Fruit fly (Drosophila melanogaster) whole organism, prepupa: ENCODE data around the gene NimB3.

Experiments
- CG11762 ChIP-seq: fragments of 200-800 bp; sonication (Bioruptor generic); optimal IDR thresholded peaks from 3 replicates; lab custom pipeline; 2016; ENCODE audit warnings: missing biosample characterization, missing genetic modification characterization; ENCODE audit not compliant: insufficient read depth
- CG15336 ChIP-seq: fragments of 200-800 bp; sonication (Bioruptor generic); IDR thresholded peaks from 2 replicates; pipeline ENCODE4 v1.3.6; 2022; ENCODE audit warnings: missing biosample characterization, missing genetic modification characterization
- CG1621 ChIP-seq: fragments of 200-800 bp; sonication (Bioruptor generic); optimal IDR thresholded peaks from 3 replicates; lab custom pipeline; 2018; ENCODE audit warnings: missing biosample characterization, mild to moderate bottlenecking, missing genetic modification characterization
- CG3032 ChIP-seq: fragments of 200-800 bp; optimal IDR thresholded peaks from 2 replicates; lab custom pipeline; 2019; ENCODE audit warnings: missing biosample characterization, mild to moderate bottlenecking, missing genetic modification characterization, moderate library complexity
- CG31627 ChIP-seq: fragments of 200-800 bp; sonication (Bioruptor generic); optimal IDR thresholded peaks from 3 replicates; lab custom pipeline; 2016; ENCODE audit warnings: missing biosample characterization, missing genetic modification characterization
- CG8119 ChIP-seq: fragments of 200-800 bp; sonication (Bioruptor generic); IDR thresholded peaks from 3 replicates; pipeline ENCODE4 v1.3.6; 2022; ENCODE audit warnings: missing biosample characterization, missing genetic modification characterization
- CG9139 ChIP-seq: fragments of 200-800 bp; sonication (Bioruptor generic); optimal IDR thresholded peaks from 3 replicates; lab custom pipeline; 2017; ENCODE audit warnings: missing biosample characterization, mild to moderate bottlenecking, missing genetic modification characterization
- Eip75B ChIP-seq: fragments of 200-800 bp; sonication (Bioruptor generic); optimal IDR thresholded peaks from 3 replicates; lab custom pipeline; 2016; ENCODE audit warnings: missing biosample characterization, missing genetic modification characterization
- Eip78C ChIP-seq: fragments of 200-800 bp; sonication (Bioruptor generic); peaks from one replicate; lab custom pipeline; 2016; ENCODE audit warnings: missing biosample characterization, missing genetic modification characterization
- Eip93F ChIP-seq: fragments of 200-800 bp; sonication (Bioruptor generic); optimal IDR thresholded peaks from 2 replicates; lab custom pipeline; 2016; ENCODE audit warnings: missing biosample characterization, mild to moderate bottlenecking, missing genetic modification characterization
- Ets21C ChIP-seq: fragments of 200-800 bp; sonication (Bioruptor generic); optimal IDR thresholded peaks from 3 replicates; lab custom pipeline; 2016; ENCODE audit warnings: missing biosample characterization, missing genetic modification characterization
- Ets96B ChIP-seq: fragments of 200-800 bp; optimal IDR thresholded peaks from 2 replicates; lab custom pipeline; 2019; ENCODE audit warnings: missing biosample characterization, mild to moderate bottlenecking, missing genetic modification characterization, moderate library complexity
- Hr38 ChIP-seq: sonication (Bioruptor generic); optimal IDR thresholded peaks from 2 replicates; lab custom pipeline; 2016; ENCODE audit warnings: missing biosample characterization, missing genetic modification characterization
- Lpt ChIP-seq: fragments of 200-800 bp; sonication (Bioruptor generic); optimal IDR thresholded peaks from 3 replicates; lab custom pipeline; 2016; ENCODE audit warnings: missing biosample characterization, missing genetic modification characterization
- Met ChIP-seq: fragments of 200-800 bp; sonication (Bioruptor generic); optimal IDR thresholded peaks from 3 replicates; lab custom pipeline; 2016; ENCODE audit warnings: missing biosample characterization, missing genetic modification characterization
- OdsH ChIP-seq: fragments of 200-800 bp; sonication (Bioruptor generic); optimal IDR thresholded peaks from 3 replicates; lab custom pipeline; 2016; ENCODE audit warnings: missing biosample characterization, missing genetic modification characterization
- Smox ChIP-seq: fragments of 200-800 bp; sonication (Bioruptor generic); optimal IDR thresholded peaks from 3 replicates; lab custom pipeline; 2016; ENCODE audit warnings: missing biosample characterization, missing genetic modification characterization
- Sox102F ChIP-seq: fragments of 200-800 bp; sonication (Bioruptor generic); optimal IDR thresholded peaks from 2 replicates; lab custom pipeline; 2016; ENCODE audit warnings: missing biosample characterization, mild to moderate bottlenecking, missing genetic modification characterization
- achi ChIP-seq: fragments of 200-800 bp; sonication (Bioruptor generic); optimal IDR thresholded peaks from 3 replicates; lab custom pipeline; 2016; ENCODE audit warnings: missing biosample characterization, missing genetic modification characterization
- dac ChIP-seq: fragments of 200-800 bp; sonication (Bioruptor generic); optimal IDR thresholded peaks from 2 replicates; lab custom pipeline; 2017; ENCODE audit warnings: missing biosample characterization, mild to moderate bottlenecking, missing genetic modification characterization
- dsx ChIP-seq: fragments of 200-800 bp; optimal IDR thresholded peaks from 3 replicates; lab custom pipeline; 2019; ENCODE audit warnings: missing biosample characterization, mild to moderate bottlenecking, missing genetic modification characterization, moderate library complexity; ENCODE audit not compliant: poor library complexity, severe bottlenecking
- fkh ChIP-seq: fragments of 200-800 bp; sonication (Bioruptor generic); optimal IDR thresholded peaks from 3 replicates; lab custom pipeline; 2017; ENCODE audit warnings: missing biosample characterization, mild to moderate bottlenecking, missing genetic modification characterization, moderate library complexity
- salr ChIP-seq, 2 experiments: fragments of 200-800 bp; sonication (Bioruptor generic); optimal IDR thresholded peaks; 3 replicates each; lab custom pipeline; 2016 to 2018; ENCODE audit warnings: missing biosample characterization in 2 of 2, missing genetic modification characterization in 2 of 2, mild to moderate bottlenecking in 1 of 2
- svp ChIP-seq: fragments of 200-800 bp; sonication (Bioruptor generic); peaks from one replicate; lab custom pipeline; 2016; ENCODE audit warnings: missing biosample characterization, missing genetic modification characterization
- topi ChIP-seq: fragments of 200-800 bp; sonication (Bioruptor generic); optimal IDR thresholded peaks from 3 replicates; lab custom pipeline; 2016; ENCODE audit warnings: missing biosample characterization, missing genetic modification characterization
- vri ChIP-seq: fragments of 200-800 bp; sonication (Bioruptor generic); optimal IDR thresholded peaks from 3 replicates; lab custom pipeline; 2016; ENCODE audit warnings: missing biosample characterization, mild to moderate bottlenecking, missing genetic modification characterization

Gene NimB3

DNA sequence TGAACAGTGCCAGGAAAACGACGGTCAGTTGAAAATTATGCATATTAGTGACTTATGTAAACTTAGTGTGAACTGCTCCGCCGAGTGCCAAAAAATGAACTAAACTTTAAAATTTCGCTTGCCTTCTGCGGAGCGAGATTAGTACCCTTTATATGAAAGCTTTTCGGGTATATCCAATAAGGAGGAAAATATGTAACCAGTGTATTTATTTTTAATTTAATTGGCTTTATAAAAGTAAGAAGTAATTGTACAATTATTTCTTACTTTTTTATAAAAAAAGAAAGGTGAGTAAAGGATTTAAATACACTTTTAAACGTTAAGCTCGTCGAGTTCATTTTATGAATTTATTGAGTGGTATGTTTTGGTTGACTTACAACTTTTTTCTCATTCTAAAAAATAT, 5.1 kb upstream of the NimB3 start, which contains the start of gene He:
TSS of gene He (minus strand) at position 101 of the 400 bp plus-strand sequence.
- no peak for TF ChIP-seq OdsH (GFP tag; lab: Kevin White, UChicago)
- no peak for TF ChIP-seq Eip75B (GFP tag; lab: Kevin White, UChicago)
- TF ChIP-seq CG15336 (GFP tag; lab: Robert Waterston, UW), result no peak
- no peak for TF ChIP-seq CG8119 (GFP tag; lab: Robert Waterston, UW)
- no peak for TF ChIP-seq CG3032
- no peak for TF ChIP-seq Ets96B (tag; lab: Kevin White, UChicago)
- TF ChIP-seq fkh (GFP tag; lab: Kevin White, UChicago), result no peak
- no peak for TF ChIP-seq Smox (GFP tag; lab: Kevin White, UChicago)
- TF ChIP-seq dac (GFP tag; lab: Kevin White, UChicago), result no peak
- no peak for TF ChIP-seq salr (GFP tag; optimal IDR thresholded peaks at IDR 0.05; lab: Kevin White, UChicago)
- no peak for TF ChIP-seq Sox102F (GFP tag; lab: Kevin White, UChicago)
- no peak for TF ChIP-seq achi (GFP tag; lab: Kevin White, UChicago)

DNA sequence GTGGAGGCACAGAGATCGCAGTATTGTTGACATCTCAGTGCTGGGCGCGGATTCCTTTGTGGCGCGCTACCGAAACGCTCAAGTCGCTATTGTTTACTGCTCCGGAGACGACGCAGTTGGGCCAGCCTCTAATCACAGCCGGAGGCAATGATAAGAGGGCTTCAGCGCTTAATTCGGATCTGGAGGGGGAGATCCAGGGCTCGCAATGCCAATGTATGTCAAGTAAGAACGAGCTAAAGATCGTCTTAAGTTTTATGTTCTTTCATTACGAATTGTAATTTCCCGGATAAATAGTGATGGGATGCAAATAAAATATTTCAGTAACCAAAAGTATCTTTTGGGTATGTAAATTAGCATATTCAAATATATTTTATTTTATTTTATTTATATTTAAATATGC, 2.1 kb upstream of the NimB3 start, which contains the start of the genes NimB4 and NimB5:
TSS of gene NimB4 (minus strand) at position 101 of the 400 bp plus-strand sequence.
TSS of gene NimB5 (plus strand) at position 302 of the 400 bp plus-strand sequence.
- TF ChIP-seq vri (GFP tag; lab: Kevin White, UChicago), result no peak
- TF ChIP-seq Lpt (GFP tag; lab: Kevin White, UChicago), result no peak
- peak; percentile 64 for TF ChIP-seq svp (GFP tag; lab: Kevin White, UChicago)
- no peak for TF ChIP-seq dac (GFP tag; lab: Kevin White, UChicago)
- TF ChIP-seq, all 60 proteins: peak for 1

DNA sequence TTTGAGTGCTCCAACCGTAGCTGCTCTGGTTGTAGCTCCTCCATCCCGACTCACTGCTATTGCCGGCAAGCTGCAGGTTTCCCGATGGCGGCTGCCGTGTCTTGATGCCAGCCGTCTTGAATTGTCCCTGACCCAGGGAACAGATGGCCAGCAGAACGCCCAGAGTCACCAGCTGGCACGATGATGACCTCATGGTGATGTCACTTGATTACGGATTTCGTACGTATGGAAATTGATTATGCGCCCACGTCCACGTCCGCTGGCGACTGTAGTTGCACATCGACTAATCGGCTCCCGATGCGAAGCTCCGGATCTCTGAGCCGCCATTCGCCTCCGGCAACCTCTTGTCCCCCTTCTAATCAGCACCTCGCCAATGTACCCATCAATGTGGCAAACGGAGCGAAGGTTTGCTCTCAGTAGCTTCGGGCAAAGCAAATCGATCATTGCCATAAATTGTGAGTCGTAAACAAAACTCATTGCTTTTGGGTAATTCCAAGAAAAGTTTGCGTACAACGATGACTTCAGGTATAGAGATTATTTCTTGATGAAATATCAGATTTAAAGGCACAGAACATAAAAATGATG, 961 bp downstream of the NimB3 start, which contains the start of gene NimB2:
TSS of gene NimB2 (minus strand) at position 287 of the 585 bp plus-strand sequence.
- peak; percentile 16 for TF ChIP-seq Eip78C (GFP tag; lab: Kevin White, UChicago)
- no peak for TF ChIP-seq Eip75B (GFP tag; lab: Kevin White, UChicago)
- TF ChIP-seq dac (GFP tag; lab: Kevin White, UChicago), result no peak
- TF ChIP-seq svp (GFP tag; lab: Kevin White, UChicago), result peak; percentile 94
- TF ChIP-seq CG11762, result no peak
- TF ChIP-seq Eip93F (GFP tag; lab: Kevin White, UChicago), result no peak
- no peak for TF ChIP-seq CG31627 (GFP tag; lab: Kevin White, UChicago)
- no peak for TF ChIP-seq topi (GFP tag; lab: Kevin White, UChicago)
- TF ChIP-seq CG1621 (tag; lab: Kevin White, UChicago), result no peak

DNA sequence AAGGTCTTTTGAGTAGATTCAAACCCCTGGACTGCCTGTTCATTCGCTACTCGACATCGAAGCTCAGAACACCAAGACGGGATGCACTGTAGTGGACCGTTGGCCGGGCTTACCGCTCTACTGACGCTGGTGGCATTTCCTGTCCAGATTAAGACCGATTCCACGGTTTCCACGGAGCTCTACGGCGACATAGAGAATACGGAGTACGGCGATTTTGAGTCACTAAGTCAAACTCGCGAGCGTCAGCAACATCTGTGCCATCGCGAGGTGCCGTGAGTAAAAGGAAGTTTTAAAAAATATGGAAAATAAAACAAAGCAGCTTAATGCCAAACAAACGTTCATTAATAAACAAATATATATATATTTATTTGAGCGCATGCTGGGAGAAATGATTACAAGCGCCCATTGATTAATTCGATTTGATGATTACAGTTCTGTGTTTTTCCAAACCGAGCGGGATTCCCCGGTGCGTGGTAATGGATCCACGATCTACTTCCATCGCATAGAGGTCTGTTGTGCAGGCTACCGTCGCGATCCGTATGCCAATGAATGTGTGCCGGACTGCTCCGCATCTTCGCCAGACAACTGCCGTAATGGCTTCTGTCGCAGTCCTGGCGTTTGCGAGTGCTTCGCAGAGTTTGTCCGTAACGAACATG, 4.2 kb downstream of the NimB3 start, which contains the start of gene NimB1:
TSS of gene NimB1 (plus strand) at position 41 of the 656 bp plus-strand sequence.
- no peak for TF ChIP-seq Eip75B (GFP tag; lab: Kevin White, UChicago)
- TF ChIP-seq svp (GFP tag; lab: Kevin White, UChicago), result peak; percentile 71
- TF ChIP-seq Eip78C (GFP tag; lab: Kevin White, UChicago), result peak; percentile 59
- TF ChIP-seq Ets21C, result no peak

DNA sequence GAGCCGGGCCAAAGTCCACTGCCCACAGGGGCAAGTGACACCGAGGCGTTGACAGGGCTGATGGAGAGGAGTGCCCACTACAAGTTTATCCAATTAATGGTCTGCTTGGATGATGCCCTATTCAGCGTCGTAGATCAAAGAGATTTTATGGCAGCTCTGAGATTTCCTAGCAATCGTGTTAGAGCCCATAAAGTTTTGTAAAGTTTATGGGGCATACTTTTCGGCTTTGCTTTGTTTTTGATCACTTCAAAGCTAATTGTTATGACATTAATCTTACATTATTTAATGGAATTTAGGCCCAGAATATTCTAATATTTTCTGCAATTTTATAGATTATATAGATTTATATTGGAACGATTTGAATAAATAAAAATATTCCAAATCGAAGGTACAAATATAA, 7.4 kb downstream of the NimB3 start:
- TF ChIP-seq CG11762 (no peak), CG9139 (GFP tag; lab: Kevin White, UChicago) (peak; percentile 19)
- TF ChIP-seq, all 60 proteins: peak for 1

DNA sequence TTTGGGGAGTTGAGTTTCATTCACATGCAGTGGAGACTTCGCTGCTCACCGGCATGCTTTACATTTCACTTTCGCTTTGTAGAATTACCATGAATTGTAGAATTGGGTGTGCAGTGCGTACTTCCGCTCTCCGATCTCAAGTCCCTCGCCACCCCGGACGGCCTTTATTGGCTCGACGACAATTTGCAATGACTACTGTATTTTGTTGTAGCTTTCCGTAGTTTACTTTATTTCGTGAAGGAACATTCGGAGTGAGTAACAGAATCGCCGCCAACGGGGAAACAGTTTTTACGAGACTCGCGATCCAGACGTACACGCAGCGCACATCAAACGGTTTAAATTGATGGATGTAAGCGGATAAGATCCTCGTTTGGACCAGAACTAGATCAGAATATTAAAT, 10.5 kb downstream of the NimB3 start, which contains the start of gene NimA:
TSS of gene NimA (plus strand) at position 301 of the 400 bp plus-strand sequence.
- TF ChIP-seq CG1621 (tag; lab: Kevin White, UChicago) (no peak), Met (GFP tag; lab: Kevin White, UChicago) (no peak), dsx (GFP tag; lab: Kevin White, UChicago) (no peak), Hr38 (no peak)
